Fruit fly (Drosophila melanogaster): Measurements from ENCODE around the gene Hsc70-4.

Gene Hsc70-4

DNA sequence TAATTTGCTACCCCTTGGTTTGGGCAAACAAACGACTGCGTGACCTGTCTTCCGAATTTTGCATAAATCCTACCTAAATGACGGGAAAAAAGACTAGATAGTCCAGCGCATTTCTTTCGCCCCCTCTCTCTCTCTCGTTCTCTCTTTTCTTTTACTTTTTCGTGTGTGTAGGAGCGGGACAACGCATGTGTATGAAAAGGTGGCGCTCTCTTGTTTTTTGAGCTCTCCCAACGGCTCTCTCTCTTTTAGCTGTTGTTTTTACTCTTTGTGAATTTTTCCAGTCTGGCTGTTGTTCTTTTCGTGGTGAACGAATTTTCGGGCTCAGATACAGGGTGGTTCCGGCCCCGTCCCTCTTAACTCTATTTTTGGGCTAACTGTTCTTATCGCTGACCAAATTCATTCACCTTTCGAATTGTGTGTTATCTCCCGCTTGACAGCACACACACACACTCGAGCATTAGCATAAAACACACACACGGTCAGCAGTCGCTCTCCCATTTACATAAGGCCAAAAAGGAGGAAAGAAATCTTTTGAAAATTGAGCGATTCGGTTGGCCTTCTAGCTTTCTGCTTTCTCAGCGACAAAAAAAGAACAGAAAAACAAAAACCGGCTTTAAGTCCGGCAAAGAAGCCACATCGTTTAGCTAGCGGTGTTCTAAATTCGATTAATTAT, 49.2 kb downstream of the Hsc70-4 start:
- TF ChIP-seq Sp1 (GFP tag; optimal IDR thresholded peaks at IDR 0.05), result peak; percentile 34
- peak; percentile 32 for TF ChIP-seq OdsH (GFP tag; optimal IDR thresholded peaks at IDR 0.05)
- TF ChIP-seq psq (GFP tag; optimal IDR thresholded peaks at IDR 0.05), result peak; percentile 64
- TF ChIP-seq rgr (GFP tag; optimal IDR thresholded peaks at IDR 0.05), result peak; percentile 8
- peak; percentile 70 for TF ChIP-seq Vsx2 (GFP tag; optimal IDR thresholded peaks at IDR 0.05; ENCODE audit: partially characterized antibody)
- TF ChIP-seq dl (GFP tag; optimal IDR thresholded peaks at IDR 0.05; ENCODE audit: insufficient read depth in 1 of 2, partially characterized antibody in 2 of 2), result peak; percentile 86 to 92
- no peak for TF ChIP-seq CG32264 (GFP tag; optimal IDR thresholded peaks at IDR 0.05)
- TF ChIP-seq Jra (GFP tag; optimal IDR thresholded peaks at IDR 0.05), result no peak
- TF ChIP-seq h (GFP tag; optimal IDR thresholded peaks at IDR 0.05), result peak; percentile 24
- TF ChIP-seq Dif (GFP tag; optimal IDR thresholded peaks at IDR 0.05; ENCODE audit: partially characterized antibody), result peak; percentile 90
- TF ChIP-seq Hr78 (GFP tag; optimal IDR thresholded peaks at IDR 0.05), result no peak

DNA sequence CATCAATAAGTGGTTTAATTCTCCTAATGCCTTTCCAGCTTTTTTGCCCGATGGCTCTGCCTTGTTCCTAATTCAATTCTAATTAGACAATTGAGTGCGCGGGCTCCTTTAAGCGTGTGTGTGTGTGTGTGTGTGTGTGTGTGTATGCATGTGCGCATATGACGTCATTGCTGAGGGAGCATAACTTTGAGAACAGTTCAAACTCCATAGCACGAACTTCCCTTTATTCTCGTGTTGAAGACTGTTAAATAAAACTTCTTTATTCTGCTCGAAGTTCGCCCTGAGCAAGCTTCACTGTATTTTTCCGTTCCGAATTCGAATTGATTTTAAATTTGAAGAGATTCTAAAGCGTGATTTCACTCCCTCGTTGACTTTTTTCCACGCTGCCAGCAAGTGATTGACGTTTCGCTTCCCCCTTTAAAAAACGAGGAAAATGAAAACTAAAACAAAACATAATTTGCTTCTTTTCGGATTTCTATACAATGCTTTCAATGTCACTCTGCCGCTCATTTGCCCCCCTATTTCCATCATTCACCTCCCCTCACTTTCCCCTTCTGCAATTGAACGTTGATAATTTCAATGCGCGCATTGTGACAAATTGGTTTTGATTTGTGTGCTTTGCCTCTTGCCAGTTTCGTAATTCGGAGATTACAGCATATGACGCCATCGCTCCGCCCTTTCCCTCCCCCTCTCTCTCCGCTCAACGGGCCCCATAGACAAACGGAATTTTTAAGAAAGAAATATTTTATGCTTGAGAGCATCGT, 49.9 kb downstream of the Hsc70-4 start:
- TF ChIP-seq Hnf4 (GFP tag; optimal IDR thresholded peaks at IDR 0.05) (no peak), HLH106 (tag; optimal IDR thresholded peaks at IDR 0.05) (no peak), Vsx2 (GFP tag; optimal IDR thresholded peaks at IDR 0.05; ENCODE audit: partially characterized antibody) (no peak), pan (optimal IDR thresholded peaks at IDR 0.05) (no peak), CG32264 (GFP tag; optimal IDR thresholded peaks at IDR 0.05) (no peak), Abd-B (GFP tag; optimal IDR thresholded peaks at IDR 0.05) (no peak), usp (GFP tag; optimal IDR thresholded peaks at IDR 0.05) (no peak), Dfd (GFP tag; optimal IDR thresholded peaks at IDR 0.05) (peak; percentile 94), Dif (GFP tag; optimal IDR thresholded peaks at IDR 0.05; ENCODE audit: partially characterized antibody) (no peak), Jra (GFP tag; optimal IDR thresholded peaks at IDR 0.05) (no peak), foxo (GFP tag; optimal IDR thresholded peaks at IDR 0.05) (peak in 1 of 2 experiments; percentile 40), Sp1 (GFP tag; optimal IDR thresholded peaks at IDR 0.05) (no peak), sv (GFP tag; optimal IDR thresholded peaks at IDR 0.05) (no peak)

DNA sequence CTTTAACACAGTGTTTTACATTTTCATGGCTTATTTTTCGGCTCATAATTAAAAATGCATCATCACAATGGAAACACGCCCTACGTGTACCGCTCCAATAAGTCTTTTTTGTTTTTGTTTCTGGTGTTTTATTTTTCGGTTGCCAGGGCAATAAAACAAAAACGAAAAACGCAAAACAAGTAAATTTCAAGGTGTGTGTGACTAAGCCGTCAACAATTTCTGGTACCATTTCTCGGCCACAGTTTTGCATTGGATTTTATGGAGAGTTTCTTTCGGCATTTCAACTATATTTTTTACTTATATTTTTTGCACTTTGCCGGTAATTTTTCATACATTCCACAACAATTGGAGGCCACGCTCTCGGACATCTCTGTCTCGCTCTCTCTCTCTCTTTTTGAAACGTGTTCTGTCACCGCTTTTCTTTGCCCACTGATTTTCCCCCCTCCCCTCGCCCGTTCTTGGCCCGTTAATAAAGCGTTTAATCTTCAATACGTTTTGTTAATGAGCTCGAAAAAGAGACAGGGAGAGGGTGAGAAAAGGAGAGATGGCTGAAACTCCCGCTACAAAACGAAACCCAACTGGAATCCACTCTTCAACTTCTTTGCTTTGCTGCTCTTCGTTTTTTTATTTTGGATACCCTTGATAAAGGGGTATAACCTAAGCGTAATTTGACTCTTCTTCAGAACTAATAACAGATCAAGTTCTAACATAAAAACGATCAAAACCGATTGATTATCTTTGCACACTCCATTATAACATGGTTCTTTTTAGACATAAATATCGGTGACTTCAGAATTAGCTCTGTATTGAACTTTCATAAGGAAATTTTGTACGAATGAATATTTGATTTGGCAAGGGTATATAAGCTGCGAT, 50.8 kb downstream of the Hsc70-4 start:
- TF ChIP-seq OdsH (GFP tag; optimal IDR thresholded peaks at IDR 0.05) (peak; percentile 56), N (GFP tag; optimal IDR thresholded peaks at IDR 0.05) (no peak), h (GFP tag; optimal IDR thresholded peaks at IDR 0.05) (peak; percentile 59), ey (GFP tag; optimal IDR thresholded peaks at IDR 0.05) (peak; percentile 52), foxo (GFP tag; optimal IDR thresholded peaks at IDR 0.05) (peak in 1 of 2 experiments; percentile 55), jim (GFP tag; optimal IDR thresholded peaks at IDR 0.05) (peak; percentile 65), Dif (GFP tag; optimal IDR thresholded peaks at IDR 0.05; ENCODE audit: partially characterized antibody) (no peak), woc (GFP tag; optimal IDR thresholded peaks at IDR 0.05) (peak; percentile 85), Sp1 (GFP tag; optimal IDR thresholded peaks at IDR 0.05) (peak; percentile 58), Rel (GFP tag; optimal IDR thresholded peaks at IDR 0.05) (peak; percentile 13), Rel (tag; optimal IDR thresholded peaks at IDR 0.05) (no peak), psq (GFP tag; optimal IDR thresholded peaks at IDR 0.05) (peak; percentile 75), sv (GFP tag; optimal IDR thresholded peaks at IDR 0.05) (no peak), Hr83 (GFP tag; optimal IDR thresholded peaks at IDR 0.05; ENCODE audit: poor library complexity, severe bottlenecking) (no peak), br (GFP tag; optimal IDR thresholded peaks at IDR 0.05) (peak; percentile 30), Hr78 (GFP tag; optimal IDR thresholded peaks at IDR 0.05) (no peak), HLH106 (tag; optimal IDR thresholded peaks at IDR 0.05) (peak; percentile 27), fru (GFP tag; optimal IDR thresholded peaks at IDR 0.05) (peak; percentile 45)

DNA sequence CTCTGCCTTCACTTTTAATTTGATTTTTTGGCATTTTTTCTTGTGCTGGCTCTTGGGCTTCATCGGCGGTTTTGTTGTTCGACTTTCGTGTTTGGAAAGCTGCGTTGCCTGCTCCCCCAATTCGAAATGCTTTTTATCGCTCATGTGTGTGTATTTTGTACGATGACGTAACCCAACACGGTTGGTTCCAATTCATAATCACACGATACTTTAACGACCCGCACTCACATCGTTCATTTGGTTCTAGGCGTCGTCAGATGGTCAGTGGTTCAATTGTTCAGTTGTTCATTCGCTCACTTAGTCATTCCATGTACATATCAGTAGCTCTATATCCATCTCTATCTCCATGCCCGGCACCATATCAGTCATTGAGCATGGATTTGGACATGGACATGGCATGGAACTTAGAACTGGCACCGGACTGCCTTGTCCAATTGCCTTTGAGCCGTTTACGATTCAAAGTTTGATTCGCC, 51.4 kb downstream of the Hsc70-4 start:
- TF ChIP-seq N (GFP tag; optimal IDR thresholded peaks at IDR 0.05) (no peak), woc (GFP tag; optimal IDR thresholded peaks at IDR 0.05) (peak; percentile 55)
